Worm (Caenorhabditis elegans) whole organism, L4 larva: ENCODE results near the gene Y75B8A.24.
A peak's percentile ranks its signal among the peaks of the same experiment; 100 is the strongest.

Experiments
- F26F4.8 ChIP-seq: fragments of 200-800 bp; sonication (Bioruptor generic); conservative IDR thresholded peaks from 2 replicates; pipeline ENCODE4 v1.3.6; 2022; ENCODE audit warnings: missing genetic modification characterization, missing compliant biosample characterization
- F49E8.2 ChIP-seq: sonication (generic microtip); optimal IDR thresholded peaks from 2 replicates; lab custom pipeline; 2016; ENCODE audit warnings: missing compliant biosample characterization, mild to moderate bottlenecking, missing genetic modification characterization, borderline replicate concordance
- ZK546.5 ChIP-seq, 2 experiments: sonication (generic microtip); optimal IDR thresholded peaks; 2 replicates each; lab custom pipeline; 2017; ENCODE audit warnings: missing biosample characterization in 2 of 2, missing genetic modification characterization in 2 of 2
- aha-1 ChIP-seq: fragments of 150-350 bp; peaks from one replicate; lab custom pipeline; 2014; ENCODE audit warnings: missing biosample characterization, missing genetic modification characterization
- ama-1 ChIP-seq: fragments of 150-350 bp; optimal IDR thresholded peaks from 2 replicates; lab custom pipeline; 2014; ENCODE audit warnings: inconsistent platforms, mixed read lengths
- arid-1 ChIP-seq: fragments of 200-800 bp; sonication (Bioruptor generic); conservative IDR thresholded peaks from 2 replicates; pipeline ENCODE4 v1.3.6; 2022; ENCODE audit warnings: missing genetic modification reagents, missing genetic modification characterization, missing compliant biosample characterization
- ceh-20 ChIP-seq: fragments of 200-800 bp; sonication (Bioruptor generic); IDR thresholded peaks from 2 replicates; pipeline ENCODE4 v1.3.6; 2022; ENCODE audit warnings: missing genetic modification reagents, missing genetic modification characterization, missing compliant biosample characterization
- ceh-28 ChIP-seq: fragments of 150-350 bp; optimal IDR thresholded peaks from 2 replicates; lab custom pipeline; 2014; ENCODE audit warnings: missing biosample characterization, missing genetic modification reagents, missing genetic modification characterization
- ceh-44 ChIP-seq: fragments of 200-800 bp; sonication (Bioruptor generic); IDR thresholded peaks from 2 replicates; pipeline ENCODE4 v1.3.6; 2022; ENCODE audit warnings: missing genetic modification reagents, missing genetic modification characterization, missing compliant biosample characterization
- ceh-62 ChIP-seq: sonication (generic microtip); optimal IDR thresholded peaks from 2 replicates; lab custom pipeline; 2017; ENCODE audit warnings: missing biosample characterization, missing genetic modification characterization
- ceh-82 ChIP-seq: sonication (generic microtip); optimal IDR thresholded peaks from 2 replicates; lab custom pipeline; 2017; ENCODE audit warnings: missing biosample characterization, missing genetic modification characterization
- ces-1 ChIP-seq: fragments of 150-350 bp; sonication (generic microtip); optimal IDR thresholded peaks from 4 replicates; lab custom pipeline; 2014; ENCODE audit warnings: missing biosample characterization, missing genetic modification reagents, missing genetic modification characterization
- daf-12 ChIP-seq: fragments of 150-350 bp; optimal IDR thresholded peaks from 2 replicates; lab custom pipeline; 2014; ENCODE audit warnings: missing biosample characterization, missing genetic modification reagents, missing genetic modification characterization
- daf-16 ChIP-seq, 3 experiments: sonication (generic microtip); optimal IDR thresholded peaks; 2 replicates each; lab custom pipeline; 2016 to 2017; ENCODE audit warnings: missing genetic modification characterization in 3 of 3, missing genetic modification reagents in 3 of 3, mild to moderate bottlenecking in 2 of 3, missing compliant biosample characterization in 2 of 3, missing biosample characterization in 1 of 3, moderate library complexity in 1 of 3
- dmd-8 ChIP-seq: fragments of 200-800 bp; sonication (Bioruptor generic); IDR thresholded peaks from 2 replicates; pipeline ENCODE4 v1.3.6; 2022; ENCODE audit warnings: missing genetic modification characterization, missing compliant biosample characterization
- dpl-1 ChIP-seq: fragments of 150-350 bp; optimal IDR thresholded peaks from 2 replicates; lab custom pipeline; 2014; ENCODE audit warnings: missing biosample characterization, missing genetic modification reagents, missing genetic modification characterization
- duxl-1 ChIP-seq: sonication (generic microtip); optimal IDR thresholded peaks from 2 replicates; lab custom pipeline; 2016; ENCODE audit warnings: mild to moderate bottlenecking, missing genetic modification characterization, moderate library complexity, missing compliant biosample characterization; ENCODE audit not compliant: poor library complexity
- dve-1 ChIP-seq: sonication (generic microtip); optimal IDR thresholded peaks from 2 replicates; lab custom pipeline; 2017; ENCODE audit warnings: antibody characterized with exemption, mild to moderate bottlenecking, missing genetic modification characterization, missing compliant biosample characterization; ENCODE audit not compliant: insufficient read depth
- fkh-10 ChIP-seq: fragments of 150-350 bp; optimal IDR thresholded peaks from 2 replicates; lab custom pipeline; 2014; ENCODE audit warnings: missing biosample characterization, missing genetic modification reagents, missing genetic modification characterization
- fos-1 ChIP-seq: fragments of 150-350 bp; optimal IDR thresholded peaks from 2 replicates; lab custom pipeline; 2014; ENCODE audit warnings: missing biosample characterization, missing genetic modification characterization
- gei-8 ChIP-seq: fragments of 200-800 bp; sonication (Bioruptor generic); optimal IDR thresholded peaks from 2 replicates; lab custom pipeline; 2018; ENCODE audit warnings: mild to moderate bottlenecking, missing genetic modification characterization, missing compliant biosample characterization
- hif-1 ChIP-seq, 2 experiments: sonication (generic microtip); optimal IDR thresholded peaks; 2 replicates each; lab custom pipeline; 2016 to 2017; ENCODE audit warnings: missing compliant biosample characterization in 2 of 2, missing genetic modification characterization in 2 of 2, missing genetic modification reagents in 2 of 2, missing genotype in 2 of 2, mild to moderate bottlenecking in 1 of 2
- hlh-11 ChIP-seq: fragments of 200-800 bp; sonication (Bioruptor generic); optimal IDR thresholded peaks from 2 replicates; lab custom pipeline; 2018; ENCODE audit warnings: mild to moderate bottlenecking, missing genetic modification characterization, missing compliant biosample characterization
- hlh-30 ChIP-seq: sonication (generic microtip); optimal IDR thresholded peaks from 2 replicates; lab custom pipeline; 2017; ENCODE audit warnings: antibody characterized with exemption, mild to moderate bottlenecking, missing genetic modification characterization, missing compliant biosample characterization; ENCODE audit not compliant: insufficient read depth
- lin-1 ChIP-seq: fragments of 200-800 bp; sonication (Bioruptor generic); IDR thresholded peaks from 2 replicates; pipeline ENCODE4 v1.3.6; 2022; ENCODE audit warnings: missing genetic modification reagents, missing genetic modification characterization, missing compliant biosample characterization
- lin-13 ChIP-seq: fragments of 150-350 bp; optimal IDR thresholded peaks from 2 replicates; lab custom pipeline; 2014; ENCODE audit warnings: missing biosample characterization, missing genetic modification reagents, missing genetic modification characterization
- lin-29 ChIP-seq: fragments of 200-800 bp; sonication (Bioruptor generic); IDR thresholded peaks from 2 replicates; pipeline ENCODE4 v1.3.6; 2022; ENCODE audit warnings: missing genetic modification reagents, missing genetic modification characterization, missing compliant biosample characterization
- lin-38 ChIP-seq: fragments of 200-800 bp; sonication (Bioruptor generic); IDR thresholded peaks from 2 replicates; pipeline ENCODE4 v1.3.6; 2022; ENCODE audit warnings: missing genetic modification reagents, missing genetic modification characterization, missing compliant biosample characterization
- lin-39 ChIP-seq: fragments of 150-350 bp; optimal IDR thresholded peaks from 2 replicates; lab custom pipeline; 2014; ENCODE audit warnings: missing biosample characterization, missing genetic modification reagents, missing genetic modification characterization
- lir-3 ChIP-seq: sonication (generic microtip); optimal IDR thresholded peaks from 2 replicates; lab custom pipeline; 2016; ENCODE audit warnings: mild to moderate bottlenecking, missing genetic modification characterization, missing compliant biosample characterization
- madf-5 ChIP-seq, 2 experiments: fragments of 200-800 bp; sonication (Bioruptor generic); IDR thresholded peaks; 2 replicates each; pipeline ENCODE4 v1.3.6; 2022; ENCODE audit warnings: missing compliant biosample characterization in 2 of 2, missing genetic modification characterization in 2 of 2
- madf-9 ChIP-seq: fragments of 200-800 bp; sonication (Bioruptor generic); conservative IDR thresholded peaks from 2 replicates; pipeline ENCODE4 v1.3.6; 2022; ENCODE audit warnings: missing genetic modification reagents, missing genetic modification characterization, missing compliant biosample characterization
- mxl-3 ChIP-seq: fragments of 200-800 bp; sonication (Bioruptor generic); optimal IDR thresholded peaks from 2 replicates; lab custom pipeline; 2018; ENCODE audit warnings: mild to moderate bottlenecking, missing genetic modification characterization, missing compliant biosample characterization
- nhr-10 ChIP-seq: fragments of 150-350 bp; optimal IDR thresholded peaks from 2 replicates; lab custom pipeline; 2014; ENCODE audit warnings: missing biosample characterization, missing genetic modification characterization
- nhr-102 ChIP-seq: sonication (generic microtip); optimal IDR thresholded peaks from 2 replicates; lab custom pipeline; 2016; ENCODE audit warnings: mild to moderate bottlenecking, missing genetic modification characterization, moderate library complexity, missing compliant biosample characterization
- nhr-42 ChIP-seq: fragments of 200-800 bp; sonication (Bioruptor generic); IDR thresholded peaks from 2 replicates; pipeline ENCODE4 v1.3.6; 2022; ENCODE audit warnings: missing genetic modification characterization, missing compliant biosample characterization
- nhr-6 ChIP-seq: fragments of 150-350 bp; optimal IDR thresholded peaks from 2 replicates; lab custom pipeline; 2014; ENCODE audit warnings: missing biosample characterization, missing genetic modification characterization
- php-3 ChIP-seq: fragments of 200-800 bp; sonication (Bioruptor generic); IDR thresholded peaks from 2 replicates; pipeline ENCODE4 v1.3.6; 2022; ENCODE audit warnings: missing genetic modification reagents, missing genetic modification characterization, missing compliant biosample characterization
- saeg-2 ChIP-seq: fragments of 200-800 bp; sonication (Bioruptor generic); IDR thresholded peaks from 2 replicates; pipeline ENCODE4 v1.3.6; 2022; ENCODE audit warnings: missing genetic modification reagents, missing genetic modification characterization, missing compliant biosample characterization
- sdz-12 ChIP-seq: fragments of 200-800 bp; sonication (Bioruptor generic); optimal IDR thresholded peaks from 2 replicates; lab custom pipeline; 2018; ENCODE audit warnings: mild to moderate bottlenecking, missing genetic modification characterization, missing compliant biosample characterization
- set-16 ChIP-seq: fragments of 200-800 bp; sonication (Bioruptor generic); IDR thresholded peaks from 2 replicates; pipeline ENCODE4 v1.3.6; 2022; ENCODE audit warnings: missing genetic modification reagents, missing genetic modification characterization, missing compliant biosample characterization
- skn-1 ChIP-seq: fragments of 150-350 bp; optimal IDR thresholded peaks from 2 replicates; lab custom pipeline; 2014; ENCODE audit warnings: missing biosample characterization, missing genetic modification characterization
- snpc-1.2 ChIP-seq: fragments of 200-800 bp; sonication (Bioruptor generic); IDR thresholded peaks from 2 replicates; pipeline ENCODE4 v1.3.6; 2022; ENCODE audit warnings: missing genetic modification reagents, missing genetic modification characterization, missing compliant biosample characterization
- unc-130 ChIP-seq: sonication (generic microtip); optimal IDR thresholded peaks from 2 replicates; lab custom pipeline; 2016; ENCODE audit warnings: missing genetic modification reagents, missing genetic modification characterization, missing compliant biosample characterization
- unc-39 ChIP-seq: sonication (generic microtip); optimal IDR thresholded peaks from 2 replicates; lab custom pipeline; 2017; ENCODE audit warnings: missing biosample characterization, missing genetic modification characterization
- vab-7 ChIP-seq: fragments of 200-800 bp; sonication (Bioruptor generic); IDR thresholded peaks from 2 replicates; pipeline ENCODE4 v1.3.6; 2022; ENCODE audit warnings: missing genetic modification reagents, missing genetic modification characterization, missing compliant biosample characterization
- zag-1 ChIP-seq: fragments of 150-350 bp; optimal IDR thresholded peaks from 2 replicates; lab custom pipeline; 2014; ENCODE audit warnings: missing biosample characterization, missing genetic modification characterization
- zfp-3 ChIP-seq: fragments of 200-800 bp; sonication (Bioruptor generic); conservative IDR thresholded peaks from 2 replicates; pipeline ENCODE4 v1.3.6; 2022; ENCODE audit warnings: missing genetic modification reagents, missing genetic modification characterization, missing compliant biosample characterization
- zip-11 ChIP-seq: fragments of 200-800 bp; sonication (Bioruptor generic); IDR thresholded peaks from 2 replicates; pipeline ENCODE4 v1.3.6; 2022; ENCODE audit warnings: missing genetic modification characterization, missing compliant biosample characterization
- ztf-7 ChIP-seq: fragments of 150-350 bp; optimal IDR thresholded peaks from 2 replicates; lab custom pipeline; 2014; ENCODE audit warnings: missing biosample characterization, missing genetic modification characterization

Y75B8A.24 gene

ce11 chrIII:12250114-12250792 lies 23.3 kb downstream of the Y75B8A.24 start, which contains the start of the genes tim-1 and Y75B8A.23 (continued):
- TF ChIP-seq hif-1 (tag; optimal IDR thresholded peaks at IDR 0.05; lab: Kevin White, UChicago), result peak; percentile 24 to 73
- TF ChIP-seq F49E8.2 (tag; lab: Kevin White, UChicago), result peak; percentile 93
- peak; percentile 75 for TF ChIP-seq ceh-44 (GFP tag; lab: Robert Waterston, UW)
- no peak for TF ChIP-seq ceh-82 (tag; lab: Kevin White, UChicago)
- peak; percentile 93 for TF ChIP-seq lin-38 (GFP tag; lab: Robert Waterston, UW)
- peak; percentile 88 for TF ChIP-seq unc-130 (GFP tag; lab: Kevin White, UChicago)
- peak; percentile 86 for TF ChIP-seq duxl-1 (tag; lab: Kevin White, UChicago)
- peak; percentile 99 for TF ChIP-seq aha-1 (tag; lab: Kevin White, UChicago)
- no peak for TF ChIP-seq zip-11 (GFP tag; lab: Robert Waterston, UW)
- peak; percentile 100 for TF ChIP-seq ama-1 (lab: Kevin White, UChicago)
- TF ChIP-seq dve-1 (tag; lab: Kevin White, UChicago), result peak; percentile 98
- peak; percentile 89 for TF ChIP-seq arid-1 (GFP tag; lab: Robert Waterston, UW)
- peak; percentile 60 for TF ChIP-seq gei-8
- TF ChIP-seq daf-16 (GFP tag; optimal IDR thresholded peaks at IDR 0.05; lab: Kevin White, UChicago), result peak; percentile 56 to 87
- TF ChIP-seq daf-16 (tag; optimal IDR thresholded peaks at IDR 0.05; lab: Kevin White, UChicago), result peak; percentile 88
- peak; percentile 92 for TF ChIP-seq hlh-30 (tag; lab: Kevin White, UChicago)
- TF ChIP-seq lin-29 (GFP tag; lab: Robert Waterston, UW), result peak; percentile 36
- peak; percentile 84 for TF ChIP-seq nhr-42 (GFP tag; lab: Robert Waterston, UW)
- peak; percentile 91 for TF ChIP-seq nhr-6 (tag; lab: Kevin White, UChicago)
- peak; percentile 80 for TF ChIP-seq vab-7 (GFP tag; lab: Robert Waterston, UW)
- no peak for TF ChIP-seq mxl-3 (GFP tag; lab: Kevin White, UChicago)
- TF ChIP-seq snpc-1.2 (GFP tag; lab: Robert Waterston, UW), result peak; percentile 84
- peak; percentile 91 for TF ChIP-seq zfp-3 (GFP tag; lab: Robert Waterston, UW)
- TF ChIP-seq lin-13 (GFP tag; lab: Kevin White, UChicago), result peak; percentile 95
- TF ChIP-seq skn-1 (tag; lab: Kevin White, UChicago), result no peak
- no peak for TF ChIP-seq nhr-10 (tag; lab: Kevin White, UChicago)
- peak; percentile 50; the same call in 1 of the 2 replicates for TF ChIP-seq php-3 (GFP tag; lab: Robert Waterston, UW)
- peak; percentile 75 for TF ChIP-seq lin-1 (GFP tag; lab: Robert Waterston, UW)
- TF ChIP-seq dpl-1 (GFP tag; lab: Kevin White, UChicago), result peak; percentile 98
- no peak for TF ChIP-seq daf-12 (tag; lab: Kevin White, UChicago)
- no peak for TF ChIP-seq madf-5 (GFP tag; IDR thresholded peaks at IDR 0.05; lab: Robert Waterston, UW)
- peak; percentile 79 for TF ChIP-seq sdz-12 (GFP tag; lab: Kevin White, UChicago)
- peak; percentile 32 for TF ChIP-seq fkh-10
- peak; percentile 90 for TF ChIP-seq hlh-11
- no peak for TF ChIP-seq zag-1 (tag; lab: Kevin White, UChicago)
- peak; percentile 91 for TF ChIP-seq nhr-102 (tag; lab: Kevin White, UChicago)
- TF ChIP-seq ZK546.5 (tag; optimal IDR thresholded peaks at IDR 0.05; lab: Kevin White, UChicago), result peak; percentile 19 to 36
- peak; percentile 87 for TF ChIP-seq ztf-7 (tag; lab: Kevin White, UChicago)
- no peak for TF ChIP-seq lin-39 (tag; lab: Kevin White, UChicago)
- TF ChIP-seq F26F4.8 (GFP tag; lab: Robert Waterston, UW), result no peak
- TF ChIP-seq madf-9, result peak; percentile 53
- TF ChIP-seq unc-39 (tag; lab: Kevin White, UChicago), result no peak
- no peak for TF ChIP-seq ceh-62 (tag; lab: Kevin White, UChicago)
- peak; percentile 69; the same call in 1 of the 2 replicates for TF ChIP-seq ceh-20 (GFP tag; lab: Robert Waterston, UW)
- no peak for TF ChIP-seq ceh-28 (tag; lab: Kevin White, UChicago)
- TF ChIP-seq set-16 (GFP tag; lab: Robert Waterston, UW), result peak; percentile 26; the same call in 1 of the 2 replicates
- TF ChIP-seq fos-1, result peak; percentile 71
- TF ChIP-seq dmd-8 (GFP tag; lab: Robert Waterston, UW), result peak; percentile 39; the same call in 1 of the 2 replicates
- TF ChIP-seq ces-1 (GFP tag; lab: Kevin White, UChicago), result no peak
- peak; percentile 37 for TF ChIP-seq lir-3 (tag; lab: Kevin White, UChicago)
- TF ChIP-seq saeg-2 (GFP tag; lab: Robert Waterston, UW), result no peak
